Fruit fly (Drosophila melanogaster): ENCODE data around the gene CG32708.
A peak's percentile ranks its signal among the peaks of the same experiment; 100 is the strongest.

The CG32708 gene

dm6 chrX:9046383-9046941, 39.3 kb upstream of the CG32708 start:
- TF ChIP-seq salr (GFP tag; optimal IDR thresholded peaks at IDR 0.05) (no peak), Blimp-1 (GFP tag; optimal IDR thresholded peaks at IDR 0.05) (no peak), CG11294 (GFP tag; IDR thresholded peaks at IDR 0.05) (no peak), CG11902 (GFP tag; optimal IDR thresholded peaks at IDR 0.05) (no peak), Met (GFP tag; optimal IDR thresholded peaks at IDR 0.05) (peak; percentile 25), CG4318 (GFP tag; optimal IDR thresholded peaks at IDR 0.05) (no peak), lz (GFP tag; optimal IDR thresholded peaks at IDR 0.05) (peak; percentile 26), dac (GFP tag; optimal IDR thresholded peaks at IDR 0.05) (no peak), fkh (GFP tag; optimal IDR thresholded peaks at IDR 0.05) (no peak), Hr39 (GFP tag; optimal IDR thresholded peaks at IDR 0.05) (peak; percentile 35), CG3032 (tag; optimal IDR thresholded peaks at IDR 0.05) (peak; percentile 28), topi (GFP tag; optimal IDR thresholded peaks at IDR 0.05) (peak; percentile 15), CG10669 (GFP tag; optimal IDR thresholded peaks at IDR 0.05) (peak; percentile 41), esn (GFP tag; optimal IDR thresholded peaks at IDR 0.05) (peak; percentile 32), CG6854 (GFP tag; optimal IDR thresholded peaks at IDR 0.05) (no peak), Sox14 (GFP tag; optimal IDR thresholded peaks at IDR 0.05) (peak; percentile 6), Hr4 (GFP tag; optimal IDR thresholded peaks at IDR 0.05) (no peak), CG9139 (GFP tag; optimal IDR thresholded peaks at IDR 0.05) (no peak), CG11762 (GFP tag; optimal IDR thresholded peaks at IDR 0.05; ENCODE audit: insufficient read depth) (no peak), fd85E (GFP tag; optimal IDR thresholded peaks at IDR 0.05) (no peak), CG6163 (GFP tag; IDR thresholded peaks at IDR 0.05) (peak; percentile 50), dsx (GFP tag; optimal IDR thresholded peaks at IDR 0.05; ENCODE audit: poor library complexity, severe bottlenecking) (no peak), eg (GFP tag; IDR thresholded peaks at IDR 0.05) (no peak), CG8319 (GFP tag; optimal IDR thresholded peaks at IDR 0.05) (no peak), CG6808 (GFP tag; optimal IDR thresholded peaks at IDR 0.05) (no peak), CG31627 (GFP tag; optimal IDR thresholded peaks at IDR 0.05) (peak; percentile 22), Ets21C (GFP tag; optimal IDR thresholded peaks at IDR 0.05) (no peak), Gug (GFP tag; IDR thresholded peaks at IDR 0.05) (no peak), Hr38 (GFP tag; optimal IDR thresholded peaks at IDR 0.05) (no peak), ss (GFP tag; optimal IDR thresholded peaks at IDR 0.05) (no peak), cyc (GFP tag; optimal IDR thresholded peaks at IDR 0.05) (no peak), svp (GFP tag) (peak; percentile 64), fd59A (GFP tag; optimal IDR thresholded peaks at IDR 0.05) (peak; percentile 5), CG8632 (GFP tag; optimal IDR thresholded peaks at IDR 0.05) (peak; percentile 44), CG15336 (GFP tag; IDR thresholded peaks at IDR 0.05) (0 out of 2 replicates have a peak, but pooled peaks have one; percentile 9), Eip78C (GFP tag) (peak; percentile 86), CG32006 (GFP tag; optimal IDR thresholded peaks at IDR 0.05) (peak; percentile 15), spab (GFP tag; optimal IDR thresholded peaks at IDR 0.05) (peak; percentile 32), Sox102F (GFP tag; optimal IDR thresholded peaks at IDR 0.05) (no peak), CG3919 (GFP tag; optimal IDR thresholded peaks at IDR 0.05) (no peak), CG6276 (GFP tag; optimal IDR thresholded peaks at IDR 0.05) (no peak), CG8119 (GFP tag; IDR thresholded peaks at IDR 0.05) (peak; percentile 46; the same call in 1 of the 3 replicates), acj6 (GFP tag; optimal IDR thresholded peaks at IDR 0.05) (peak; percentile 33), CG7368 (GFP tag; optimal IDR thresholded peaks at IDR 0.05) (no peak), CG16779 (tag; optimal IDR thresholded peaks at IDR 0.05) (no peak), Lpt (GFP tag; optimal IDR thresholded peaks at IDR 0.05) (no peak), net (GFP tag; optimal IDR thresholded peaks at IDR 0.05) (no peak), CG34406 (GFP tag; optimal IDR thresholded peaks at IDR 0.05) (peak; percentile 15), Eip75B (GFP tag; optimal IDR thresholded peaks at IDR 0.05) (peak; percentile 20), OdsH (GFP tag; optimal IDR thresholded peaks at IDR 0.05) (peak; percentile 34), Sox15 (GFP tag; optimal IDR thresholded peaks at IDR 0.05) (no peak), CG6792 (GFP tag; optimal IDR thresholded peaks at IDR 0.05) (peak; percentile 23)

All from whole organism, prepupa.